Fruit fly (Drosophila melanogaster) whole organism, wandering third instar larva: ENCODE measurements around the gene His3.3A.
A peak's percentile ranks its signal among the peaks of the same experiment; 100 is the strongest.

Experiments used
- Abd-B ChIP-seq: fragments of >200 bp; optimal IDR thresholded peaks from 2 replicates; lab custom pipeline; 2017; ENCODE audit warnings: missing biosample characterization, missing genetic modification characterization
- Dfd ChIP-seq: fragments of >200 bp; optimal IDR thresholded peaks from 2 replicates; lab custom pipeline; 2017; ENCODE audit warnings: missing biosample characterization, missing genetic modification characterization
- Dif ChIP-seq: fragments of 200-275, 200-300 bp; sonication (Bioruptor generic); optimal IDR thresholded peaks from 2 replicates; lab custom pipeline; 2018; ENCODE audit warnings: missing biosample characterization, missing genetic modification characterization; ENCODE audit not compliant: partially characterized antibody
- GATAd ChIP-seq: sonication (Bioruptor generic); optimal IDR thresholded peaks from 2 replicates; lab custom pipeline; 2016; ENCODE audit warnings: missing biosample characterization, missing genetic modification characterization
- HLH106 ChIP-seq: fragments of 200-800 bp; optimal IDR thresholded peaks from 3 replicates; lab custom pipeline; 2019; ENCODE audit warnings: missing biosample characterization, mild to moderate bottlenecking, missing genetic modification characterization, moderate library complexity
- Hnf4 ChIP-seq: fragments of 200-800 bp; sonication (Bioruptor generic); optimal IDR thresholded peaks from 2 replicates; lab custom pipeline; 2016; ENCODE audit warnings: missing biosample characterization, mild to moderate bottlenecking, missing genetic modification characterization
- Hr83 ChIP-seq: fragments of 200-300 bp; sonication (Bioruptor generic); optimal IDR thresholded peaks from 2 replicates; lab custom pipeline; 2016; ENCODE audit warnings: missing biosample characterization, mild to moderate bottlenecking, missing genetic modification characterization, moderate library complexity; ENCODE audit not compliant: poor library complexity, severe bottlenecking
- Myc ChIP-seq: fragments of >200 bp; optimal IDR thresholded peaks from 2 replicates; lab custom pipeline; 2017
- N ChIP-seq: fragments of >200 bp; optimal IDR thresholded peaks from 2 replicates; lab custom pipeline; 2018; ENCODE audit warnings: missing biosample characterization, missing external identifiers, missing genetic modification characterization
- OdsH ChIP-seq: fragments of 200-800 bp; sonication (Bioruptor generic); optimal IDR thresholded peaks from 2 replicates; lab custom pipeline; 2016; ENCODE audit warnings: missing biosample characterization, mild to moderate bottlenecking, missing genetic modification characterization
- Rel ChIP-seq, 2 experiments: fragments of 200-800 bp; sonication (Bioruptor generic) in 1 of 2; optimal IDR thresholded peaks; 2 replicates in 1 of 2; 3 replicates in 1 of 2; lab custom pipeline; 2016 to 2019; ENCODE audit warnings: mild to moderate bottlenecking in 2 of 2, missing biosample characterization in 2 of 2, missing genetic modification characterization in 2 of 2, moderate library complexity in 1 of 2
- Sp1 ChIP-seq: fragments of 200-800 bp; sonication (Bioruptor generic); optimal IDR thresholded peaks from 3 replicates; lab custom pipeline; 2019; ENCODE audit warnings: missing biosample characterization, mild to moderate bottlenecking, missing genetic modification characterization, moderate library complexity
- Vsx2 ChIP-seq: fragments of 200-300, 225-300 bp; sonication (Bioruptor generic); optimal IDR thresholded peaks from 2 replicates; lab custom pipeline; 2018; ENCODE audit warnings: missing biosample characterization, missing genetic modification characterization; ENCODE audit not compliant: partially characterized antibody
- brk ChIP-seq: fragments of 200-800 bp; sonication (Bioruptor generic); optimal IDR thresholded peaks from 2 replicates; lab custom pipeline; 2016; ENCODE audit warnings: missing biosample characterization, mild to moderate bottlenecking, missing genetic modification characterization
- dl ChIP-seq, 2 experiments: fragments of 175-275, 200-275 bp in 1 of 2; fragments of 200-275 bp in 1 of 2; sonication (Bioruptor generic); optimal IDR thresholded peaks; lab custom pipeline; 2018; ENCODE audit warnings: mild to moderate bottlenecking in 2 of 2, missing biosample characterization in 2 of 2, missing genetic modification characterization in 2 of 2, moderate library complexity in 2 of 2; ENCODE audit not compliant: partially characterized antibody in 2 of 2, insufficient read depth in 1 of 2
- dmrt93B ChIP-seq: fragments of 200-800 bp; sonication (Bioruptor generic); optimal IDR thresholded peaks from 2 replicates; lab custom pipeline; 2018; ENCODE audit warnings: missing biosample characterization, mild to moderate bottlenecking, missing genetic modification characterization
- foxo ChIP-seq, 2 experiments: fragments of 200-800 bp; sonication (Bioruptor generic); optimal IDR thresholded peaks; 2 replicates in 1 of 2; 3 replicates in 1 of 2; lab custom pipeline; 2016 to 2017; ENCODE audit warnings: missing biosample characterization in 2 of 2, missing genetic modification characterization in 2 of 2
- fru ChIP-seq: fragments of 200-800 bp; sonication (Bioruptor generic); optimal IDR thresholded peaks from 3 replicates; lab custom pipeline; 2016; ENCODE audit warnings: missing biosample characterization, mild to moderate bottlenecking, missing genetic modification characterization
- h ChIP-seq: fragments of 200-800 bp; sonication (Bioruptor generic); optimal IDR thresholded peaks from 3 replicates; lab custom pipeline; 2016; ENCODE audit warnings: missing biosample characterization, mild to moderate bottlenecking, missing genetic modification characterization
- jim ChIP-seq: fragments of 175-275, 200-325 bp; sonication (Bioruptor generic); optimal IDR thresholded peaks from 2 replicates; lab custom pipeline; 2016; ENCODE audit warnings: missing biosample characterization, mild to moderate bottlenecking, missing genetic modification characterization
- lola ChIP-seq: fragments of >200 bp; optimal IDR thresholded peaks from 2 replicates; lab custom pipeline; 2017; ENCODE audit warnings: missing biosample characterization, missing genetic modification characterization
- pan ChIP-seq: fragments of >200 bp; optimal IDR thresholded peaks from 2 replicates; lab custom pipeline; 2017
- rgr ChIP-seq: fragments of 200-800 bp; sonication (Bioruptor generic); optimal IDR thresholded peaks from 3 replicates; lab custom pipeline; 2016; ENCODE audit warnings: missing biosample characterization, mild to moderate bottlenecking, missing genetic modification characterization
- sage ChIP-seq: fragments of 200-800 bp; sonication (Bioruptor generic); optimal IDR thresholded peaks from 2 replicates; lab custom pipeline; 2016; ENCODE audit warnings: missing biosample characterization, mild to moderate bottlenecking, missing genetic modification characterization
- tai ChIP-seq: sonication (Bioruptor generic); optimal IDR thresholded peaks from 2 replicates; lab custom pipeline; 2016; ENCODE audit warnings: missing biosample characterization, missing genetic modification characterization
- usp ChIP-seq: fragments of >200 bp; optimal IDR thresholded peaks from 2 replicates; lab custom pipeline; 2017; ENCODE audit warnings: missing biosample characterization, missing genetic modification characterization

The His3.3A gene

dm6 chr2L:5092992-5093695, 38.3 kb downstream of the His3.3A start, which contains the start of gene Pgant5 (continued):
- peak; percentile 2 for TF ChIP-seq Dif (GFP tag; lab: Kevin White, UChicago)
- no peak for TF ChIP-seq OdsH (GFP tag; lab: Kevin White, UChicago)
- TF ChIP-seq dmrt93B: no peak
- no peak for TF ChIP-seq GATAd (GFP tag; lab: Kevin White, UChicago)
- TF ChIP-seq Abd-B (GFP tag; lab: Kevin White, UChicago): peak; percentile 66
- TF ChIP-seq lola (GFP tag; lab: Kevin White, UChicago): no peak
- peak; percentile 2 for TF ChIP-seq rgr (GFP tag; lab: Kevin White, UChicago)

dm6 chr2L:5093772-5094350, 39.0 kb downstream of the His3.3A start, which contains the start of gene CG5828:
Gene CG5828 (plus strand): TSS chr2L:5093976.
- TF ChIP-seq GATAd (GFP tag; lab: Kevin White, UChicago): no peak
- TF ChIP-seq Hr83 (GFP tag; lab: Kevin White, UChicago): peak; percentile 16

- peak; percentile 45 for TF ChIP-seq h (GFP tag; lab: Kevin White, UChicago)
- TF ChIP-seq rgr (GFP tag; lab: Kevin White, UChicago): peak; percentile 21
- no peak for TF ChIP-seq N (GFP tag; lab: Kevin White, UChicago)
- peak; percentile 56 for TF ChIP-seq sage (GFP tag; lab: Kevin White, UChicago)
- TF ChIP-seq dmrt93B: no peak
- no peak for TF ChIP-seq Rel (GFP tag; optimal IDR thresholded peaks at IDR 0.05; lab: Kevin White, UChicago)
- TF ChIP-seq Rel (tag; optimal IDR thresholded peaks at IDR 0.05; lab: Kevin White, UChicago): peak; percentile 53
- TF ChIP-seq brk: peak; percentile 63
- peak; percentile 40 for TF ChIP-seq Sp1
- TF ChIP-seq, all 38 proteins: peak for 6
Observed at dm6 chr2L:5095350-5095962, 40.6 kb downstream of the His3.3A start.

dm6 chr2L:5096222-5096621, 41.4 kb downstream of the His3.3A start, which contains the start of gene CG4230:
Gene CG4230 (plus strand): TSS chr2L:5096227.
- TF ChIP-seq rgr (GFP tag; lab: Kevin White, UChicago): peak; percentile 9
- TF ChIP-seq brk: peak; percentile 28
- TF ChIP-seq Hr83 (GFP tag; lab: Kevin White, UChicago): peak; percentile 1
- no peak for TF ChIP-seq Rel (GFP tag; optimal IDR thresholded peaks at IDR 0.05; lab: Kevin White, UChicago)
- TF ChIP-seq Rel (tag; optimal IDR thresholded peaks at IDR 0.05; lab: Kevin White, UChicago): peak; percentile 90
- TF ChIP-seq Dfd (GFP tag; lab: Kevin White, UChicago): no peak

dm6 chr2L:5096761-5097160, 41.9 kb downstream of the His3.3A start:
- TF ChIP-seq brk: no peak
- TF ChIP-seq Hnf4 (GFP tag; lab: Kevin White, UChicago): no peak

DNA sequence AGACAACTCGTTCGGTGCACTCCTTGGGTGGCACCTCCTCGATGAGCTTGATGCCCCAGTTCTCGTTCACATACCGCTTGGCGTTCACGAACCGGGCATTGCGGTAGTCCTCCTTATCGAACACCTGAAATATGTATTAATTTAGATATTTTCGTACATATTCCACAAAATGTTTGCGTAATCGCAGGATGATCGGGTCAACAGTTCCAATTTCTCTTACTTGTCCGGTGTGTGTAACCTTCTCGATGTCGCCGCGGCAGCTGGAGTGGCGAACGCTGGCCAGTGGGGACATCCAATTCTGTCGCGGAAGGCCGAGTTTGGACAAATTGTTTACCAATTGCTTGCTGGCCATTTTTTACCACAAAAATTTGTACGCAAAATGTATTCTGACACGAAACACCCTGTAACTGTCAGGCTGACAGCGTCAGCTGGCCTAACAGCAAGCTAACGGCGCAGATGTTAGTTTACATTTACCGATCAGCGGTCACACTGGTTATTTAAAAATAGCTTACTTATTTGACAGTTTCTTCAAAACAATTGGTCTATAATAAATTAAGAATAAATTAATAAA, 45.0 kb downstream of the His3.3A start, which contains the start of gene ND-13A:
Gene ND-13A (minus strand): TSS at position 499 of the 571 bp plus-strand sequence.
- no peak for TF ChIP-seq Rel (GFP tag; optimal IDR thresholded peaks at IDR 0.05; lab: Kevin White, UChicago)
- no peak for TF ChIP-seq Rel (tag; optimal IDR thresholded peaks at IDR 0.05; lab: Kevin White, UChicago)
- TF ChIP-seq fru (GFP tag; lab: Kevin White, UChicago): no peak
- TF ChIP-seq dl (GFP tag; optimal IDR thresholded peaks at IDR 0.05; lab: Kevin White, UChicago; ENCODE audit: insufficient read depth in 1 of 2, partially characterized antibody in 2 of 2): no peak
- no peak for TF ChIP-seq Dfd (GFP tag; lab: Kevin White, UChicago)
- TF ChIP-seq rgr (GFP tag; lab: Kevin White, UChicago): no peak
- no peak for TF ChIP-seq Myc

DNA sequence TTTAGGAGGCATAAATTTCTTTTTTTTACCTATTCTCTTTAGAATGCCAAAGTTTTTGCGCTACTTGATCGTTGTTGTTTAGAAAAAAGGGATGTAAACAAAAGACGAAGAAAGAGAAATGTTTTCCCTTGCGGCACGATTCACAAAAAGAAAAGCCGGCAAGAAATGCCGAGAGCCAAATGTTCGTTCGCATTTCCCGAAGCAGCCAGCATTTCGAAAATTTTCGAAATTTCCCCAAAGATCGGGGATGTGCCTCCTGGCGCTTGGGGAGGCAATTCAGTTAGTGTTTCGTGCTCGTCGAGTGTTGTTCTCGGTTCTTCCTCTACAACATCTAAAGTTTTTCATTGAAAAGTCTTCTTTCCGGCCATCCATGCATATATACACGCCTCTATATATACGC, 45.7 kb downstream of the His3.3A start, which contains the start of gene Msp300:
Gene Msp300 (plus strand): TSS at position 301 of the 400 bp plus-strand sequence.
- TF ChIP-seq foxo (GFP tag; optimal IDR thresholded peaks at IDR 0.05; lab: Kevin White, UChicago): no peak
- TF ChIP-seq Vsx2 (GFP tag; lab: Kevin White, UChicago): no peak
- no peak for TF ChIP-seq jim (GFP tag; lab: Kevin White, UChicago)
- TF ChIP-seq pan (lab: Kevin White, UChicago): no peak
- TF ChIP-seq tai (GFP tag; lab: Kevin White, UChicago): no peak
- no peak for TF ChIP-seq dl (GFP tag; optimal IDR thresholded peaks at IDR 0.05; lab: Kevin White, UChicago; ENCODE audit: insufficient read depth in 1 of 2, partially characterized antibody in 2 of 2)
- TF ChIP-seq HLH106 (tag; lab: Kevin White, UChicago): no peak
- TF ChIP-seq usp: no peak
